Fruit fly (Drosophila melanogaster) whole organism, embryonic: ENCODE data around the gene ry.

Experiments
- BtbVII ChIP-seq: fragments of 200-800 bp; sonication (Bioruptor generic); optimal IDR thresholded peaks from 3 replicates; lab custom pipeline; 2017; ENCODE audit warnings: missing biosample characterization, mild to moderate bottlenecking, missing genetic modification characterization
- CG10209 ChIP-seq: fragments of 200-800 bp; sonication (Bioruptor generic); optimal IDR thresholded peaks from 3 replicates; lab custom pipeline; 2017; ENCODE audit warnings: missing biosample characterization, mild to moderate bottlenecking, missing genetic modification characterization, missing genetic modification reagents
- CG10431 ChIP-seq: fragments of 200-800 bp; sonication (Bioruptor generic); optimal IDR thresholded peaks from 3 replicates; lab custom pipeline; 2018; ENCODE audit warnings: missing biosample characterization, mild to moderate bottlenecking, missing genetic modification characterization
- CG11247 ChIP-seq: fragments of 200-800 bp; sonication (Bioruptor generic); IDR thresholded peaks from 2 replicates; pipeline ENCODE4 v1.3.6; 2022; ENCODE audit warnings: missing biosample characterization, missing genetic modification characterization
- CG11695 ChIP-seq: fragments of 200-800 bp; sonication (Bioruptor generic); IDR thresholded peaks from 3 replicates; pipeline ENCODE4 v1.3.6; 2022; ENCODE audit warnings: missing biosample characterization, missing genetic modification characterization
- CG12071 ChIP-seq: fragments of 200-800 bp; sonication (Bioruptor generic); optimal IDR thresholded peaks from 3 replicates; lab custom pipeline; 2018; ENCODE audit warnings: missing biosample characterization, mild to moderate bottlenecking, missing genetic modification characterization
- CG12104 ChIP-seq: fragments of 200-800 bp; sonication (Bioruptor generic); optimal IDR thresholded peaks from 3 replicates; lab custom pipeline; 2016; ENCODE audit warnings: missing biosample characterization, missing genetic modification characterization
- CG12299 ChIP-seq: fragments of 200-800 bp; sonication (Bioruptor generic); optimal IDR thresholded peaks from 2 replicates; lab custom pipeline; 2018; ENCODE audit warnings: missing biosample characterization, mild to moderate bottlenecking, missing genetic modification characterization
- CG13424 ChIP-seq: fragments of 200-800 bp; sonication (Bioruptor generic); optimal IDR thresholded peaks from 2 replicates; lab custom pipeline; 2019; ENCODE audit warnings: missing biosample characterization, mild to moderate bottlenecking, missing genetic modification characterization, moderate library complexity
- CG15696 ChIP-seq: fragments of 200-800 bp; sonication (Bioruptor generic); optimal IDR thresholded peaks from 2 replicates; lab custom pipeline; 2019; ENCODE audit warnings: missing biosample characterization, mild to moderate bottlenecking, missing genetic modification characterization, moderate library complexity
- CG1602 ChIP-seq: fragments of 200-800 bp; sonication (Bioruptor generic); optimal IDR thresholded peaks from 3 replicates; lab custom pipeline; 2016; ENCODE audit warnings: missing biosample characterization, missing genetic modification characterization
- CG17361 ChIP-seq: fragments of 200-800 bp; sonication (Bioruptor generic); IDR thresholded peaks from 3 replicates; pipeline ENCODE4 v1.3.6; 2022; ENCODE audit warnings: missing biosample characterization, missing genetic modification characterization
- CG17912 ChIP-seq: fragments of 200-800 bp; sonication (Bioruptor generic); optimal IDR thresholded peaks from 2 replicates; lab custom pipeline; 2018; ENCODE audit warnings: missing biosample characterization, mild to moderate bottlenecking, missing genetic modification characterization
- CG31388 ChIP-seq: fragments of 200-800 bp; sonication (Bioruptor generic); optimal IDR thresholded peaks from 2 replicates; lab custom pipeline; 2016; ENCODE audit warnings: missing biosample characterization, missing genetic modification characterization
- CG34224 ChIP-seq: fragments of 200-800 bp; sonication (Bioruptor generic); IDR thresholded peaks from 3 replicates; pipeline ENCODE4 v1.3.6; 2022; ENCODE audit warnings: missing biosample characterization, missing genetic modification characterization; ENCODE audit not compliant: partially characterized antibody
- CG34376 ChIP-seq: fragments of 200-800 bp; sonication (Bioruptor generic); optimal IDR thresholded peaks from 2 replicates; lab custom pipeline; 2018; ENCODE audit warnings: missing biosample characterization, mild to moderate bottlenecking, missing genetic modification characterization
- CG6813 ChIP-seq: fragments of 200-800 bp; sonication (Bioruptor generic); optimal IDR thresholded peaks from 2 replicates; lab custom pipeline; 2017; ENCODE audit warnings: missing biosample characterization, missing genetic modification characterization, mild to moderate bottlenecking, moderate library complexity, missing genetic modification reagents
- CG8290 ChIP-seq, 3 experiments: fragments of 200-800 bp; sonication (Bioruptor generic); optimal IDR thresholded peaks; 2 replicates each; lab custom pipeline; 2016 to 2019; ENCODE audit warnings: missing biosample characterization in 3 of 3, missing genetic modification characterization in 3 of 3, mild to moderate bottlenecking in 2 of 3, moderate library complexity in 1 of 3
- CG8478 ChIP-seq: fragments of >200 bp; optimal IDR thresholded peaks from 2 replicates; lab custom pipeline; 2018
- CG8944 ChIP-seq: fragments of 200-800 bp; sonication (Bioruptor generic); optimal IDR thresholded peaks from 3 replicates; lab custom pipeline; 2016; ENCODE audit warnings: missing biosample characterization, missing genetic modification characterization
- CkIIα-i1 ChIP-seq: fragments of 200-800 bp; sonication (Bioruptor generic); IDR thresholded peaks from 2 replicates; pipeline ENCODE4 v1.3.6; 2022; ENCODE audit warnings: missing biosample characterization, missing genetic modification characterization
- Dbx ChIP-seq: fragments of 200-800 bp; sonication (Bioruptor generic); IDR thresholded peaks from 3 replicates; pipeline ENCODE4 v1.3.6; 2022; ENCODE audit warnings: missing biosample characterization, missing genetic modification characterization
- Dp ChIP-seq: fragments of 200-800 bp; sonication (Bioruptor generic); optimal IDR thresholded peaks from 2 replicates; lab custom pipeline; 2018; ENCODE audit warnings: missing biosample characterization, mild to moderate bottlenecking, missing genetic modification characterization, moderate library complexity
- Eip74EF ChIP-seq, 2 experiments: fragments of 200-800 bp in 1 of 2; fragments of >200 bp in 1 of 2; sonication (Bioruptor generic) in 1 of 2; optimal IDR thresholded peaks; 2 replicates each; lab custom pipeline; 2017 to 2019; ENCODE audit warnings: missing biosample characterization in 2 of 2, missing genetic modification characterization in 2 of 2, mild to moderate bottlenecking in 1 of 2, moderate library complexity in 1 of 2
- Ets65A ChIP-seq: fragments of 200-800 bp; sonication (Bioruptor generic); peaks from one replicate; lab custom pipeline; 2016; ENCODE audit warnings: missing biosample characterization, missing genetic modification characterization
- HHEX ChIP-seq: fragments of 200-800 bp; sonication (Bioruptor generic); optimal IDR thresholded peaks from 3 replicates; lab custom pipeline; 2017; ENCODE audit warnings: missing biosample characterization, mild to moderate bottlenecking, missing genetic modification characterization, missing genetic modification reagents
- Hey ChIP-seq: fragments of 200-800 bp; sonication (Bioruptor generic); optimal IDR thresholded peaks from 3 replicates; lab custom pipeline; 2018; ENCODE audit warnings: missing biosample characterization, mild to moderate bottlenecking, missing genetic modification characterization
- Jarid2 ChIP-seq: fragments of 200-800 bp; sonication (Bioruptor generic); optimal IDR thresholded peaks from 3 replicates; lab custom pipeline; 2017; ENCODE audit warnings: mild to moderate bottlenecking, missing biosample characterization, missing genetic modification reagents, missing genetic modification characterization
- NC2α ChIP-seq: fragments of 200-800 bp; sonication (Bioruptor generic); optimal IDR thresholded peaks from 2 replicates; lab custom pipeline; 2016; ENCODE audit warnings: missing biosample characterization, missing genetic modification characterization
- Trl ChIP-seq, 3 experiments: fragments of >200 bp in 2 of 3; fragments of 200-800 bp in 1 of 3; sonication (Bioruptor generic) in 1 of 3; optimal IDR thresholded peaks; 2 replicates in 1 of 3; 3 replicates in 2 of 3; lab custom pipeline; 2016 to 2017; ENCODE audit warnings: missing biosample characterization in 1 of 3, missing genetic modification characterization in 1 of 3
- YL-1 ChIP-seq: fragments of 200-800 bp; sonication (Bioruptor generic); optimal IDR thresholded peaks from 3 replicates; lab custom pipeline; 2017; ENCODE audit warnings: missing biosample characterization, mild to moderate bottlenecking, missing genetic modification characterization
- bab2 ChIP-seq: fragments of 200-800 bp; sonication (Bioruptor generic); optimal IDR thresholded peaks from 2 replicates; lab custom pipeline; 2016; ENCODE audit warnings: missing biosample characterization, missing genetic modification characterization
- chif ChIP-seq, 2 experiments: fragments of 200-800 bp; sonication (Bioruptor generic); optimal IDR thresholded peaks; 3 replicates each; lab custom pipeline; 2016; ENCODE audit warnings: missing biosample characterization in 2 of 2, missing genetic modification characterization in 2 of 2
- dysf ChIP-seq: fragments of 200-800 bp; sonication (Bioruptor generic); IDR thresholded peaks from 3 replicates; pipeline ENCODE4 v1.3.6; 2022; ENCODE audit warnings: missing biosample characterization, missing genetic modification characterization
- en ChIP-seq: fragments of 200-800 bp; sonication (Bioruptor generic); optimal IDR thresholded peaks from 2 replicates; lab custom pipeline; 2016; ENCODE audit warnings: missing biosample characterization, missing genetic modification characterization
- fd102C ChIP-seq: fragments of 200-800 bp; sonication (Bioruptor generic); optimal IDR thresholded peaks from 2 replicates; lab custom pipeline; 2018; ENCODE audit warnings: missing biosample characterization, mild to moderate bottlenecking, missing genetic modification characterization, moderate library complexity
- fd64A ChIP-seq: fragments of 200-800 bp; sonication (Bioruptor generic); optimal IDR thresholded peaks from 3 replicates; lab custom pipeline; 2018; ENCODE audit warnings: missing biosample characterization, mild to moderate bottlenecking, missing genetic modification characterization
- fd96Cb ChIP-seq: fragments of 200-800 bp; sonication (Bioruptor generic); optimal IDR thresholded peaks from 2 replicates; lab custom pipeline; 2018; ENCODE audit warnings: missing biosample characterization, mild to moderate bottlenecking, missing genetic modification characterization, moderate library complexity
- hkb ChIP-seq, 2 experiments: fragments of 200-800 bp in 1 of 2; fragments of >200 bp in 1 of 2; sonication (Bioruptor generic) in 1 of 2; IDR thresholded peaks in 1 of 2; optimal IDR thresholded peaks in 1 of 2; 2 replicates each; pipeline versions ENCODE4 v1.3.6 to Lab custom; 2017 to 2022; ENCODE audit warnings: missing biosample characterization in 1 of 2, missing genetic modification characterization in 1 of 2
- kay ChIP-seq: fragments of 200-800 bp; sonication (Bioruptor generic); optimal IDR thresholded peaks from 2 replicates; lab custom pipeline; 2016; ENCODE audit warnings: missing biosample characterization, missing genetic modification characterization
- lab ChIP-seq: fragments of 200-800 bp; sonication (Bioruptor generic); optimal IDR thresholded peaks from 3 replicates; lab custom pipeline; 2017; ENCODE audit warnings: missing biosample characterization, missing genetic modification characterization, mild to moderate bottlenecking, moderate library complexity, missing genetic modification reagents
- mam ChIP-seq: fragments of 200-800 bp; sonication (Bioruptor generic); optimal IDR thresholded peaks from 3 replicates; lab custom pipeline; 2016; ENCODE audit warnings: missing biosample characterization, missing genetic modification characterization
- mirr ChIP-seq: fragments of 200-800 bp; sonication (Bioruptor generic); optimal IDR thresholded peaks from 3 replicates; lab custom pipeline; 2018; ENCODE audit warnings: missing biosample characterization, mild to moderate bottlenecking, missing genetic modification characterization
- nmo ChIP-seq: fragments of 200-800 bp; sonication (Bioruptor generic); optimal IDR thresholded peaks from 2 replicates; lab custom pipeline; 2018; ENCODE audit warnings: missing biosample characterization, mild to moderate bottlenecking, missing genetic modification characterization, moderate library complexity
- pho ChIP-seq: fragments of 200-800 bp; sonication (Bioruptor generic); optimal IDR thresholded peaks from 2 replicates; lab custom pipeline; 2016; ENCODE audit warnings: missing biosample characterization, missing genetic modification characterization
- schlank ChIP-seq: fragments of 200-800 bp; sonication (Bioruptor generic); optimal IDR thresholded peaks from 2 replicates; lab custom pipeline; 2018; ENCODE audit warnings: missing biosample characterization, mild to moderate bottlenecking, missing genetic modification characterization
- seq ChIP-seq: fragments of 200-800 bp; sonication (Bioruptor generic); IDR thresholded peaks from 2 replicates; pipeline ENCODE4 v1.3.6; 2022; ENCODE audit warnings: missing biosample characterization, missing genetic modification characterization
- sim ChIP-seq: fragments of 200-800 bp; sonication (Bioruptor generic); IDR thresholded peaks from 2 replicates; pipeline ENCODE4 v1.3.6; 2022; ENCODE audit warnings: missing biosample characterization, missing genetic modification characterization
- zen ChIP-seq: fragments of 200-800 bp; sonication (Bioruptor generic); optimal IDR thresholded peaks from 3 replicates; lab custom pipeline; 2018; ENCODE audit warnings: missing biosample characterization, mild to moderate bottlenecking, missing genetic modification characterization, moderate library complexity

Gene ry

DNA sequence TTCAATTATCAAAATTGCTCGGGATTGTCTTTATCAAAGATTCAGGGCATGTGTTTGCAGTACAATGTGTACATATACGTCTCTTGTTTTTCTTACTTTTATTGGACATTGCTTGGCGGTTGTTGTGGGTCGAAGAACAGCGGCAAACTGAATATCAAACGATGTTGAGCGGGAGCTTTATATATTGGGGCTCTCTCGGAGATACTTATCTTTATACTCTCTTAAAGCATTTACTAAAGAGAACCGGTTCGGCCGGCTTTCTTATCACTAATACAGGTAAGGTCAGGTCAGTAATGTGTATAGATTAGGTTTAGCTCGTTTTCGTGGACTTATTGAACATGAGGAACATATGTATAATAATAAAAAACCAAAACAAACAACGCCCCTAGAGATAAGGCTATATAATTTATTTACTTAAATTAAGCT is 19.0 kb downstream of the ry start, which contains the start of gene CG7966 (continued):
- TF ChIP-seq fd96Cb (tag; lab: Kevin White, UChicago) (no peak), CG15696 (tag; lab: Kevin White, UChicago) (no peak), chif (GFP tag; optimal IDR thresholded peaks at IDR 0.05; lab: Kevin White, UChicago) (no peak), Hey (tag; lab: Kevin White, UChicago) (no peak), schlank (tag; lab: Kevin White, UChicago) (no peak), fd64A (GFP tag; lab: Kevin White, UChicago) (peak; percentile 32), sim (GFP tag; lab: Robert Waterston, UW) (0 out of 2 replicates have a peak, but pooled peaks have one; percentile 33), kay (GFP tag; lab: Kevin White, UChicago) (peak; percentile 44), CG17912 (GFP tag; lab: Kevin White, UChicago) (no peak), HHEX (GFP tag; lab: Kevin White, UChicago) (peak; percentile 7), nmo (no peak), CG1602 (GFP tag; lab: Kevin White, UChicago) (no peak), en (no peak), CG8478 (lab: Kevin White, UChicago) (no peak), CG31388 (GFP tag; lab: Kevin White, UChicago) (no peak), CG12299 (peak; percentile 9), CG11247 (GFP tag; lab: Robert Waterston, UW) (no peak), CG11695 (GFP tag; lab: Robert Waterston, UW) (peak; percentile 76), NC2α (GFP tag; lab: Kevin White, UChicago) (peak; percentile 10), CG12071 (GFP tag; lab: Kevin White, UChicago) (peak; percentile 10), CG17361 (GFP tag; lab: Robert Waterston, UW) (0 out of 3 replicates have a peak, but pooled peaks have one; percentile 6), pho (GFP tag; lab: Kevin White, UChicago) (peak; percentile 15), mam (GFP tag; lab: Kevin White, UChicago) (no peak), CkIIα-i1 (GFP tag; lab: Robert Waterston, UW) (no peak), CG13424 (no peak), hkb (optimal IDR thresholded peaks at IDR 0.05; lab: Kevin White, UChicago) (no peak), hkb (GFP tag; IDR thresholded peaks at IDR 0.05; lab: Robert Waterston, UW) (0 out of 2 replicates have a peak, but pooled peaks have one; percentile 49), zen (no peak), Ets65A (GFP tag; lab: Kevin White, UChicago) (no peak), CG10209 (GFP tag; lab: Kevin White, UChicago) (no peak), CG34376 (GFP tag; lab: Kevin White, UChicago) (peak; percentile 49), lab (GFP tag; lab: Kevin White, UChicago) (peak; percentile 59), Trl (optimal IDR thresholded peaks at IDR 0.05; lab: Kevin White, UChicago) (peak; percentile 65 to 81), Trl (GFP tag; optimal IDR thresholded peaks at IDR 0.05; lab: Kevin White, UChicago) (no peak), mirr (peak; percentile 85), CG8944 (GFP tag; lab: Kevin White, UChicago) (no peak), CG12104 (no peak), fd102C (no peak), dysf (GFP tag; lab: Robert Waterston, UW) (no peak), Dp (no peak), CG8290 (GFP tag; optimal IDR thresholded peaks at IDR 0.05; lab: Kevin White, UChicago) (no peak), CG8290 (tag; optimal IDR thresholded peaks at IDR 0.05; lab: Kevin White, UChicago) (no peak), bab2 (GFP tag; lab: Kevin White, UChicago) (no peak), BtbVII (peak; percentile 2), YL-1 (GFP tag; lab: Kevin White, UChicago) (no peak), Jarid2 (GFP tag; lab: Kevin White, UChicago) (peak; percentile 83), Eip74EF (GFP tag; optimal IDR thresholded peaks at IDR 0.05; lab: Kevin White, UChicago) (peak in 1 of 2 experiments; percentile 47), CG10431 (peak; percentile 10), Dbx (GFP tag; lab: Robert Waterston, UW) (0 out of 3 replicates have a peak, but pooled peaks have one; percentile 56), CG34224 (GFP tag; lab: Robert Waterston, UW) (peak; percentile 14; the same call in 2 of the 3 replicates), seq (GFP tag; lab: Robert Waterston, UW) (0 out of 2 replicates have a peak, but pooled peaks have one; percentile 32), CG6813 (GFP tag; lab: Kevin White, UChicago) (peak; percentile 48)
